Worm (Caenorhabditis elegans): Measurements from ENCODE around the gene efn-2.

efn-2 gene

ce11 chrIV:10576050-10576449 is at the start of gene efn-2:
efn-2 (plus strand) TSS chrIV:10576350.
- no peak for TF ChIP-seq tbx-11 (GFP tag; IDR thresholded peaks at IDR 0.05)
- TF ChIP-seq F13C5.2 (tag; optimal IDR thresholded peaks at IDR 0.05): no peak
- TF ChIP-seq hmbx-1 (tag; optimal IDR thresholded peaks at IDR 0.05): no peak
- no peak for TF ChIP-seq tra-4 (tag; optimal IDR thresholded peaks at IDR 0.05)
- TF ChIP-seq scrt-1 (GFP tag; IDR thresholded peaks at IDR 0.05): no peak
- no peak for TF ChIP-seq hnd-1 (tag; optimal IDR thresholded peaks at IDR 0.05)

- no peak for TF ChIP-seq hmbx-1 (tag; optimal IDR thresholded peaks at IDR 0.05)
- no peak for TF ChIP-seq sea-1 (GFP tag; conservative IDR thresholded peaks at IDR 0.05)
- TF ChIP-seq scrt-1 (GFP tag; IDR thresholded peaks at IDR 0.05): no peak
- no peak for TF ChIP-seq ets-7 (tag; optimal IDR thresholded peaks at IDR 0.05)
- no peak for TF ChIP-seq tra-4 (tag; optimal IDR thresholded peaks at IDR 0.05)
- TF ChIP-seq flt-1 (GFP tag; IDR thresholded peaks at IDR 0.05): no peak
- no peak for TF ChIP-seq B0310.2 (tag; optimal IDR thresholded peaks at IDR 0.05)
- TF ChIP-seq hnd-1 (tag; optimal IDR thresholded peaks at IDR 0.05): no peak
- no peak for TF ChIP-seq ama-1 (optimal IDR thresholded peaks at IDR 0.05)
- no peak for TF ChIP-seq aly-1 (tag; optimal IDR thresholded peaks at IDR 0.05)
- TF ChIP-seq ceh-36 (tag; optimal IDR thresholded peaks at IDR 0.05): no peak
- TF ChIP-seq hmg-4 (GFP tag; optimal IDR thresholded peaks at IDR 0.05): no peak
- TF ChIP-seq ceh-13 (GFP tag; optimal IDR thresholded peaks at IDR 0.05): no peak
- no peak for TF ChIP-seq tbx-37 (GFP tag; conservative IDR thresholded peaks at IDR 0.05)
- no peak for TF ChIP-seq pes-1 (GFP tag; IDR thresholded peaks at IDR 0.05)
- TF ChIP-seq F13C5.2 (tag; optimal IDR thresholded peaks at IDR 0.05): no peak
- TF ChIP-seq tbx-11 (GFP tag; IDR thresholded peaks at IDR 0.05): no peak
These were observed 45.5 kb upstream of the efn-2 start, which contains the start of gene T07G12.2 for ce11 chrIV:10530648-10531047. T07G12.2 (plus strand) TSS chrIV:10530709.

ce11 chrIV:10533639-10534038 is 42.5 kb upstream of the efn-2 start, which contains the start of gene T07G12.3:
T07G12.3 (plus strand) TSS chrIV:10533939.
- TF ChIP-seq tbx-11 (GFP tag; IDR thresholded peaks at IDR 0.05): no peak
- no peak for TF ChIP-seq hmg-4 (GFP tag; optimal IDR thresholded peaks at IDR 0.05)
- no peak for TF ChIP-seq B0310.2 (tag; optimal IDR thresholded peaks at IDR 0.05)
- TF ChIP-seq ama-1 (optimal IDR thresholded peaks at IDR 0.05): no peak
- TF ChIP-seq scrt-1 (GFP tag; IDR thresholded peaks at IDR 0.05): no peak
- no peak for TF ChIP-seq ceh-13 (GFP tag; optimal IDR thresholded peaks at IDR 0.05)
- no peak for TF ChIP-seq ets-7 (tag; optimal IDR thresholded peaks at IDR 0.05)
- no peak for TF ChIP-seq F13C5.2 (tag; optimal IDR thresholded peaks at IDR 0.05)
- TF ChIP-seq tbx-37 (GFP tag; conservative IDR thresholded peaks at IDR 0.05): no peak
- no peak for TF ChIP-seq hmbx-1 (tag; optimal IDR thresholded peaks at IDR 0.05)
- TF ChIP-seq tra-4 (tag; optimal IDR thresholded peaks at IDR 0.05): no peak
- TF ChIP-seq pes-1 (GFP tag; IDR thresholded peaks at IDR 0.05): no peak
- no peak for TF ChIP-seq sea-1 (GFP tag; conservative IDR thresholded peaks at IDR 0.05)
- no peak for TF ChIP-seq flt-1 (GFP tag; IDR thresholded peaks at IDR 0.05)
- TF ChIP-seq ceh-36 (tag; optimal IDR thresholded peaks at IDR 0.05): no peak
- no peak for TF ChIP-seq hnd-1 (tag; optimal IDR thresholded peaks at IDR 0.05)
- no peak for TF ChIP-seq aly-1 (tag; optimal IDR thresholded peaks at IDR 0.05)

ce11 chrIV:10538584-10538983 is 37.6 kb upstream of the efn-2 start, which contains the start of gene T07G12.4:
T07G12.4 (minus strand) TSS chrIV:10538684.
- no peak for TF ChIP-seq flt-1 (GFP tag; IDR thresholded peaks at IDR 0.05)
- no peak for TF ChIP-seq ceh-13 (GFP tag; optimal IDR thresholded peaks at IDR 0.05)
- TF ChIP-seq ceh-36 (tag; optimal IDR thresholded peaks at IDR 0.05): no peak
- TF ChIP-seq pes-1 (GFP tag; IDR thresholded peaks at IDR 0.05): no peak
- no peak for TF ChIP-seq tbx-11 (GFP tag; IDR thresholded peaks at IDR 0.05)
- TF ChIP-seq scrt-1 (GFP tag; IDR thresholded peaks at IDR 0.05): no peak
- TF ChIP-seq hmbx-1 (tag; optimal IDR thresholded peaks at IDR 0.05): no peak
- no peak for TF ChIP-seq tra-4 (tag; optimal IDR thresholded peaks at IDR 0.05)
- no peak for TF ChIP-seq aly-1 (tag; optimal IDR thresholded peaks at IDR 0.05)
- no peak for TF ChIP-seq B0310.2 (tag; optimal IDR thresholded peaks at IDR 0.05)
- no peak for TF ChIP-seq ets-7 (tag; optimal IDR thresholded peaks at IDR 0.05)
- TF ChIP-seq F13C5.2 (tag; optimal IDR thresholded peaks at IDR 0.05): no peak
- TF ChIP-seq tbx-37 (GFP tag; conservative IDR thresholded peaks at IDR 0.05): no peak
- no peak for TF ChIP-seq sea-1 (GFP tag; conservative IDR thresholded peaks at IDR 0.05)

ce11 chrIV:10542283-10542682 is 33.9 kb upstream of the efn-2 start:
- TF ChIP-seq hmbx-1 (tag; optimal IDR thresholded peaks at IDR 0.05) (no peak), hnd-1 (tag; optimal IDR thresholded peaks at IDR 0.05) (no peak), pes-1 (GFP tag; IDR thresholded peaks at IDR 0.05) (no peak), ceh-36 (tag; optimal IDR thresholded peaks at IDR 0.05) (no peak), tbx-37 (GFP tag; conservative IDR thresholded peaks at IDR 0.05) (no peak), ceh-13 (GFP tag; optimal IDR thresholded peaks at IDR 0.05) (no peak)

- TF ChIP-seq aly-1 (tag; optimal IDR thresholded peaks at IDR 0.05) (no peak), pes-1 (GFP tag; IDR thresholded peaks at IDR 0.05) (no peak), scrt-1 (GFP tag; IDR thresholded peaks at IDR 0.05) (no peak), hmbx-1 (tag; optimal IDR thresholded peaks at IDR 0.05) (no peak), sea-1 (GFP tag; conservative IDR thresholded peaks at IDR 0.05) (no peak), ets-7 (tag; optimal IDR thresholded peaks at IDR 0.05) (no peak), tbx-11 (GFP tag; IDR thresholded peaks at IDR 0.05) (no peak)
These were observed 32.8 kb upstream of the efn-2 start for ce11 chrIV:10543361-10543760.

- no peak for TF ChIP-seq hmg-4 (GFP tag; optimal IDR thresholded peaks at IDR 0.05)
- no peak for TF ChIP-seq tbx-37 (GFP tag; conservative IDR thresholded peaks at IDR 0.05)
- TF ChIP-seq tra-4 (tag; optimal IDR thresholded peaks at IDR 0.05): no peak
- TF ChIP-seq ceh-36 (tag; optimal IDR thresholded peaks at IDR 0.05): no peak
- no peak for TF ChIP-seq sea-1 (GFP tag; conservative IDR thresholded peaks at IDR 0.05)
- no peak for TF ChIP-seq ama-1 (optimal IDR thresholded peaks at IDR 0.05)
- no peak for TF ChIP-seq tbx-11 (GFP tag; IDR thresholded peaks at IDR 0.05)
- TF ChIP-seq F13C5.2 (tag; optimal IDR thresholded peaks at IDR 0.05): no peak
These were observed 31.1 kb upstream of the efn-2 start, which contains the start of gene T07G12.5 for ce11 chrIV:10545038-10545437. T07G12.5 (minus strand) TSS chrIV:10545138.

- TF ChIP-seq pes-1 (GFP tag; IDR thresholded peaks at IDR 0.05): no peak
- TF ChIP-seq tra-4 (tag; optimal IDR thresholded peaks at IDR 0.05): no peak
- TF ChIP-seq ets-7 (tag; optimal IDR thresholded peaks at IDR 0.05): no peak
- TF ChIP-seq tbx-37 (GFP tag; conservative IDR thresholded peaks at IDR 0.05): no peak
- TF ChIP-seq tbx-11 (GFP tag; IDR thresholded peaks at IDR 0.05): no peak
- no peak for TF ChIP-seq B0310.2 (tag; optimal IDR thresholded peaks at IDR 0.05)
- TF ChIP-seq hnd-1 (tag; optimal IDR thresholded peaks at IDR 0.05): no peak
These were observed 29.5 kb upstream of the efn-2 start, which contains the start of gene zim-1 for ce11 chrIV:10546589-10547136. zim-1 (plus strand) TSS chrIV:10547086.
